Fruit fly (Drosophila melanogaster): ENCODE data around the gene Sse.

Sse gene

dm6 chr3L:5634188-5634894 lies 27.7 kb downstream of the Sse start:
- TF ChIP-seq Dif (GFP tag; optimal IDR thresholded peaks at IDR 0.05; ENCODE audit: partially characterized antibody) (peak; percentile 27), psq (GFP tag; optimal IDR thresholded peaks at IDR 0.05) (peak; percentile 78), CrebA (GFP tag; optimal IDR thresholded peaks at IDR 0.05; ENCODE audit: borderline replicate concordance) (no peak), dl (GFP tag; optimal IDR thresholded peaks at IDR 0.05; ENCODE audit: insufficient read depth in 1 of 2, partially characterized antibody in 2 of 2) (peak in 1 of 2 experiments; percentile 26), Dfd (GFP tag; optimal IDR thresholded peaks at IDR 0.05) (peak; percentile 66), Hr78 (GFP tag; optimal IDR thresholded peaks at IDR 0.05) (no peak), sv (GFP tag; optimal IDR thresholded peaks at IDR 0.05) (no peak)

dm6 chr3L:5633247-5634187 lies 28.5 kb downstream of the Sse start:
- TF ChIP-seq psq (GFP tag; optimal IDR thresholded peaks at IDR 0.05) (no peak), CG32264 (GFP tag; optimal IDR thresholded peaks at IDR 0.05) (no peak), dmrt93B (GFP tag; optimal IDR thresholded peaks at IDR 0.05) (peak; percentile 68), ey (GFP tag; optimal IDR thresholded peaks at IDR 0.05) (peak; percentile 77), HLH106 (tag; optimal IDR thresholded peaks at IDR 0.05) (peak; percentile 91), sage (GFP tag; optimal IDR thresholded peaks at IDR 0.05) (peak; percentile 87), Mio (GFP tag; optimal IDR thresholded peaks at IDR 0.05) (no peak), fru (GFP tag; optimal IDR thresholded peaks at IDR 0.05) (peak; percentile 91), Dfd (GFP tag; optimal IDR thresholded peaks at IDR 0.05) (no peak), Hr83 (GFP tag; optimal IDR thresholded peaks at IDR 0.05; ENCODE audit: poor library complexity, severe bottlenecking) (peak; percentile 38), Hnf4 (GFP tag; optimal IDR thresholded peaks at IDR 0.05) (peak; percentile 77), CG9705 (GFP tag; optimal IDR thresholded peaks at IDR 0.05) (peak; percentile 58), Hr78 (GFP tag; optimal IDR thresholded peaks at IDR 0.05) (no peak), Dif (GFP tag; optimal IDR thresholded peaks at IDR 0.05; ENCODE audit: partially characterized antibody) (no peak), OdsH (GFP tag; optimal IDR thresholded peaks at IDR 0.05) (peak; percentile 72), h (GFP tag; optimal IDR thresholded peaks at IDR 0.05) (peak; percentile 75), tai (GFP tag; optimal IDR thresholded peaks at IDR 0.05) (peak; percentile 63), woc (GFP tag; optimal IDR thresholded peaks at IDR 0.05) (peak; percentile 84), rgr (GFP tag; optimal IDR thresholded peaks at IDR 0.05) (peak; percentile 72), Jra (GFP tag; optimal IDR thresholded peaks at IDR 0.05) (peak; percentile 71), brk (GFP tag; optimal IDR thresholded peaks at IDR 0.05) (peak; percentile 17), CrebA (GFP tag; optimal IDR thresholded peaks at IDR 0.05; ENCODE audit: borderline replicate concordance) (peak; percentile 41), Rel (GFP tag; optimal IDR thresholded peaks at IDR 0.05) (no peak), Rel (tag; optimal IDR thresholded peaks at IDR 0.05) (peak; percentile 41), foxo (GFP tag; optimal IDR thresholded peaks at IDR 0.05) (peak in 1 of 2 experiments; percentile 91), br (GFP tag; optimal IDR thresholded peaks at IDR 0.05) (peak; percentile 87), GATAd (GFP tag; optimal IDR thresholded peaks at IDR 0.05) (no peak), Sp1 (GFP tag; optimal IDR thresholded peaks at IDR 0.05) (peak; percentile 77), Abd-B (GFP tag; optimal IDR thresholded peaks at IDR 0.05) (no peak), Vsx2 (GFP tag; optimal IDR thresholded peaks at IDR 0.05; ENCODE audit: partially characterized antibody) (no peak)

dm6 chr3L:5631917-5632316 lies 30.1 kb downstream of the Sse start:
- no peak for TF ChIP-seq pan (optimal IDR thresholded peaks at IDR 0.05)
- no peak for TF ChIP-seq dl (GFP tag; optimal IDR thresholded peaks at IDR 0.05; ENCODE audit: insufficient read depth in 1 of 2, partially characterized antibody in 2 of 2)
- TF ChIP-seq h (GFP tag; optimal IDR thresholded peaks at IDR 0.05): no peak
